Worm (Caenorhabditis elegans) whole organism, L4/young adult: ENCODE measurements around the gene W05H7.1.
"Not testable (repeated sequence)": the region's sequence is repeated elsewhere in the genome, so short reads cannot be mapped to it uniquely, and the experiment has no call there.

Experiments used
- W03F9.2 ChIP-seq: fragments of 150-350 bp; optimal IDR thresholded peaks from 2 replicates; lab custom pipeline; 2014; ENCODE audit warnings: missing biosample characterization, missing genetic modification characterization
- dao-5 ChIP-seq: sonication (generic microtip); optimal IDR thresholded peaks from 2 replicates; lab custom pipeline; 2016; ENCODE audit warnings: missing genotype, missing genetic modification characterization, moderate library complexity, missing compliant biosample characterization
- him-1 ChIP-seq: sonication (generic microtip); optimal IDR thresholded peaks from 2 replicates; lab custom pipeline; 2016; ENCODE audit warnings: missing genotype, missing genetic modification reagents, missing genetic modification characterization, missing compliant biosample characterization

DNA sequence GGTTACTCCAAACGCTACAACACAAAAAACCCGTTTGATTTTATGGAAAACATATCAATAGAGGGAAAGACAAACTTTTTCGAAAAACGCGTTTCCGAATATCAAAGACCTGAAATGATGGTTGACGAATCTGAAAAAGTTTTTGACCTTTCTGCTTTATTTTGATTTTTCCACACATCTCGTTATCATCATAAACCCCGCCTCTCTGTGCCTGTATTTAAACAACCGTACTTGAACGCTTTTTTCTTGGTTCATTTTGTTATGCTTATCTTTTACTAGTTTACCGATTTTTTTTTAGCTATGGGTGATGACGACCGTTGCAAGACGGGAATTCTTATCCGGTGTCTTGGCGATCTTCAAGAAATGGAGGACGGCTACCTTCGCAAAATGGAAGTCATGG is 19.9 kb upstream of the W05H7.1 start, which contains the start of gene F19G12.1:
- not testable (repeated sequence) for TF ChIP-seq W03F9.2 (tag; lab: Kevin White, UChicago); him-1; dao-5
